Worm (Caenorhabditis elegans) whole organism, L4 larva: ENCODE results near the gene T05D4.5.

Source experiments
- D1046.2 ChIP-seq: fragments of 200-800 bp; sonication (Bioruptor generic); IDR thresholded peaks from 2 replicates; pipeline ENCODE4 v1.3.6; 2022; ENCODE audit warnings: missing genetic modification characterization, missing compliant biosample characterization
- F10B5.3 ChIP-seq: sonication (generic microtip); optimal IDR thresholded peaks from 2 replicates; lab custom pipeline; 2016; ENCODE audit warnings: mild to moderate bottlenecking, missing genetic modification characterization, missing compliant biosample characterization
- F44E2.7 ChIP-seq: fragments of 200-800 bp; sonication (Bioruptor generic); IDR thresholded peaks from 2 replicates; pipeline ENCODE4 v2.1.2; 2022; ENCODE audit warnings: missing genetic modification characterization, missing compliant biosample characterization
- T26A8.4 ChIP-seq: fragments of 200-800 bp; sonication (Bioruptor generic); IDR thresholded peaks from 2 replicates; pipeline ENCODE4 v1.3.6; 2022; ENCODE audit warnings: missing genetic modification characterization, missing compliant biosample characterization
- Y105C5A.15 ChIP-seq: fragments of 200-800 bp; sonication (Bioruptor generic); IDR thresholded peaks from 2 replicates; pipeline ENCODE4 v1.3.6; 2022; ENCODE audit warnings: missing genetic modification characterization, missing compliant biosample characterization
- Y48G9A.11 ChIP-seq: fragments of 200-800 bp; sonication (Bioruptor generic); IDR thresholded peaks from 2 replicates; pipeline ENCODE4 v1.3.6; 2022; ENCODE audit warnings: missing genetic modification reagents, missing genetic modification characterization, missing compliant biosample characterization
- Y5F2A.4 ChIP-seq: fragments of 200-800 bp; sonication (Bioruptor generic); optimal IDR thresholded peaks from 2 replicates; lab custom pipeline; 2018; ENCODE audit warnings: mild to moderate bottlenecking, missing genetic modification characterization, missing compliant biosample characterization
- Y75B8A.6 ChIP-seq: fragments of 200-800 bp; sonication (Bioruptor generic); IDR thresholded peaks from 2 replicates; pipeline ENCODE4 v1.3.6; 2022; ENCODE audit warnings: missing genetic modification reagents, missing genetic modification characterization, missing compliant biosample characterization
- ZK546.5 ChIP-seq, 2 experiments: sonication (generic microtip); optimal IDR thresholded peaks; 2 replicates each; lab custom pipeline; 2017; ENCODE audit warnings: missing biosample characterization in 2 of 2, missing genetic modification characterization in 2 of 2
- aha-1 ChIP-seq: fragments of 150-350 bp; peaks from one replicate; lab custom pipeline; 2014; ENCODE audit warnings: missing biosample characterization, missing genetic modification characterization
- aly-2 ChIP-seq: sonication (generic microtip); optimal IDR thresholded peaks from 2 replicates; lab custom pipeline; 2018; ENCODE audit warnings: missing biosample characterization, missing genetic modification characterization
- ama-1 ChIP-seq: fragments of 150-350 bp; optimal IDR thresholded peaks from 2 replicates; lab custom pipeline; 2014; ENCODE audit warnings: inconsistent platforms, mixed read lengths
- ceh-20 ChIP-seq: fragments of 200-800 bp; sonication (Bioruptor generic); IDR thresholded peaks from 2 replicates; pipeline ENCODE4 v1.3.6; 2022; ENCODE audit warnings: missing genetic modification reagents, missing genetic modification characterization, missing compliant biosample characterization
- ceh-62 ChIP-seq: sonication (generic microtip); optimal IDR thresholded peaks from 2 replicates; lab custom pipeline; 2017; ENCODE audit warnings: missing biosample characterization, missing genetic modification characterization
- ceh-82 ChIP-seq: sonication (generic microtip); optimal IDR thresholded peaks from 2 replicates; lab custom pipeline; 2017; ENCODE audit warnings: missing biosample characterization, missing genetic modification characterization
- daf-16 ChIP-seq, 3 experiments: sonication (generic microtip); optimal IDR thresholded peaks; 2 replicates each; lab custom pipeline; 2016 to 2017; ENCODE audit warnings: missing genetic modification characterization in 3 of 3, missing genetic modification reagents in 3 of 3, mild to moderate bottlenecking in 2 of 3, missing compliant biosample characterization in 2 of 3, missing biosample characterization in 1 of 3, moderate library complexity in 1 of 3
- dmd-8 ChIP-seq: fragments of 200-800 bp; sonication (Bioruptor generic); IDR thresholded peaks from 2 replicates; pipeline ENCODE4 v1.3.6; 2022; ENCODE audit warnings: missing genetic modification characterization, missing compliant biosample characterization
- dmd-9 ChIP-seq: fragments of 200-800 bp; sonication (Bioruptor generic); IDR thresholded peaks from 2 replicates; pipeline ENCODE4 v1.3.6; 2022; ENCODE audit warnings: missing genetic modification reagents, missing genetic modification characterization, missing compliant biosample characterization
- dpl-1 ChIP-seq: fragments of 150-350 bp; optimal IDR thresholded peaks from 2 replicates; lab custom pipeline; 2014; ENCODE audit warnings: missing biosample characterization, missing genetic modification reagents, missing genetic modification characterization
- egl-43 ChIP-seq: fragments of 200-800 bp; sonication (Bioruptor generic); IDR thresholded peaks from 2 replicates; pipeline ENCODE4 v1.3.6; 2022; ENCODE audit warnings: missing genetic modification reagents, missing genetic modification characterization, missing compliant biosample characterization
- hif-1 ChIP-seq, 2 experiments: sonication (generic microtip); optimal IDR thresholded peaks; 2 replicates each; lab custom pipeline; 2016 to 2017; ENCODE audit warnings: missing compliant biosample characterization in 2 of 2, missing genetic modification characterization in 2 of 2, missing genetic modification reagents in 2 of 2, missing genotype in 2 of 2, mild to moderate bottlenecking in 1 of 2
- hlh-11 ChIP-seq: fragments of 200-800 bp; sonication (Bioruptor generic); optimal IDR thresholded peaks from 2 replicates; lab custom pipeline; 2018; ENCODE audit warnings: mild to moderate bottlenecking, missing genetic modification characterization, missing compliant biosample characterization
- hmg-1.1 ChIP-seq: fragments of 200-800 bp; sonication (Bioruptor generic); IDR thresholded peaks from 2 replicates; pipeline ENCODE4 v1.3.6; 2022; ENCODE audit warnings: missing genetic modification reagents, missing genetic modification characterization, missing compliant biosample characterization
- jun-1 ChIP-seq: fragments of 150-350 bp; optimal IDR thresholded peaks from 2 replicates; lab custom pipeline; 2014; ENCODE audit warnings: missing biosample characterization, missing genetic modification reagents, missing genetic modification characterization
- lin-1 ChIP-seq: fragments of 200-800 bp; sonication (Bioruptor generic); IDR thresholded peaks from 2 replicates; pipeline ENCODE4 v1.3.6; 2022; ENCODE audit warnings: missing genetic modification reagents, missing genetic modification characterization, missing compliant biosample characterization
- lin-38 ChIP-seq: fragments of 200-800 bp; sonication (Bioruptor generic); IDR thresholded peaks from 2 replicates; pipeline ENCODE4 v1.3.6; 2022; ENCODE audit warnings: missing genetic modification reagents, missing genetic modification characterization, missing compliant biosample characterization
- mdt-29 ChIP-seq: fragments of 200-800 bp; sonication (Bioruptor generic); IDR thresholded peaks from 2 replicates; pipeline ENCODE4 v1.3.6; 2022; ENCODE audit warnings: missing genetic modification reagents, missing genetic modification characterization, missing compliant biosample characterization
- mep-1 ChIP-seq: fragments of 150-350 bp; sonication (generic microtip); optimal IDR thresholded peaks from 3 replicates; lab custom pipeline; 2014; ENCODE audit warnings: missing biosample characterization, missing genetic modification characterization
- mes-2 ChIP-seq: sonication (generic microtip); optimal IDR thresholded peaks from 2 replicates; lab custom pipeline; 2016; ENCODE audit warnings: missing genotype, mild to moderate bottlenecking, missing genetic modification characterization, missing compliant biosample characterization; ENCODE audit not compliant: poor library complexity, severe bottlenecking
- mxl-3 ChIP-seq: fragments of 200-800 bp; sonication (Bioruptor generic); optimal IDR thresholded peaks from 2 replicates; lab custom pipeline; 2018; ENCODE audit warnings: mild to moderate bottlenecking, missing genetic modification characterization, missing compliant biosample characterization
- nhr-102 ChIP-seq: sonication (generic microtip); optimal IDR thresholded peaks from 2 replicates; lab custom pipeline; 2016; ENCODE audit warnings: mild to moderate bottlenecking, missing genetic modification characterization, moderate library complexity, missing compliant biosample characterization
- nhr-111 ChIP-seq: fragments of 200-800 bp; sonication (Bioruptor generic); optimal IDR thresholded peaks from 2 replicates; lab custom pipeline; 2018; ENCODE audit warnings: mild to moderate bottlenecking, missing genetic modification characterization, missing compliant biosample characterization
- nhr-41 ChIP-seq: fragments of 200-800 bp; sonication (Bioruptor generic); IDR thresholded peaks from 2 replicates; pipeline ENCODE4 v1.3.6; 2022; ENCODE audit warnings: missing genetic modification reagents, missing genetic modification characterization, missing compliant biosample characterization
- nhr-42 ChIP-seq: fragments of 200-800 bp; sonication (Bioruptor generic); IDR thresholded peaks from 2 replicates; pipeline ENCODE4 v1.3.6; 2022; ENCODE audit warnings: missing genetic modification characterization, missing compliant biosample characterization
- nhr-77 ChIP-seq: fragments of 150-350 bp; optimal IDR thresholded peaks from 2 replicates; lab custom pipeline; 2014; ENCODE audit warnings: missing biosample characterization, missing genetic modification characterization
- pha-4 ChIP-seq, 2 experiments: fragments of 150-350 bp in 1 of 2; fragments of 200-800 bp in 1 of 2; sonication (Bioruptor generic) in 1 of 2; IDR thresholded peaks in 1 of 2; optimal IDR thresholded peaks in 1 of 2; 2 replicates each; pipeline versions ENCODE4 v1.3.6 to Lab custom; 2014 to 2022; ENCODE audit warnings: missing genetic modification characterization in 2 of 2, missing genetic modification reagents in 2 of 2, missing biosample characterization in 1 of 2, missing compliant biosample characterization in 1 of 2
- pqm-1 ChIP-seq: sonication (generic microtip); optimal IDR thresholded peaks from 2 replicates; lab custom pipeline; 2017; ENCODE audit warnings: missing biosample characterization, missing genetic modification characterization
- rbr-2 ChIP-seq: sonication (generic microtip); optimal IDR thresholded peaks from 2 replicates; lab custom pipeline; 2016; ENCODE audit warnings: missing genotype, missing genetic modification characterization, missing compliant biosample characterization
- saeg-2 ChIP-seq: fragments of 200-800 bp; sonication (Bioruptor generic); IDR thresholded peaks from 2 replicates; pipeline ENCODE4 v1.3.6; 2022; ENCODE audit warnings: missing genetic modification reagents, missing genetic modification characterization, missing compliant biosample characterization
- spr-1 ChIP-seq: sonication (generic microtip); optimal IDR thresholded peaks from 2 replicates; lab custom pipeline; 2016; ENCODE audit warnings: mild to moderate bottlenecking, missing genetic modification characterization, missing compliant biosample characterization
- unc-62 ChIP-seq, 3 experiments: fragments of 150-350 bp in 1 of 3; sonication (generic microtip); optimal IDR thresholded peaks in 2 of 3; peaks in 1 of 3; 1 replicate in 1 of 3; 2 replicates in 2 of 3; lab custom pipeline; 2014 to 2017; ENCODE audit warnings: missing biosample characterization in 3 of 3, missing genetic modification characterization in 3 of 3, missing genetic modification reagents in 3 of 3, missing genotype in 1 of 3
- zag-1 ChIP-seq: fragments of 150-350 bp; optimal IDR thresholded peaks from 2 replicates; lab custom pipeline; 2014; ENCODE audit warnings: missing biosample characterization, missing genetic modification characterization
- zfp-2 ChIP-seq: sonication (generic microtip); optimal IDR thresholded peaks from 2 replicates; lab custom pipeline; 2016; ENCODE audit warnings: mild to moderate bottlenecking, missing genetic modification characterization, missing compliant biosample characterization
- zip-11 ChIP-seq: fragments of 200-800 bp; sonication (Bioruptor generic); IDR thresholded peaks from 2 replicates; pipeline ENCODE4 v1.3.6; 2022; ENCODE audit warnings: missing genetic modification characterization, missing compliant biosample characterization

T05D4.5 gene

ce11 chrIII:13607833-13608232 is 27.2 kb downstream of the T05D4.5 start, which contains the start of gene shpk-1 (continued):
- no peak for TF ChIP-seq zag-1 (tag; lab: Kevin White, UChicago)
- TF ChIP-seq F44E2.7 (GFP tag; lab: Robert Waterston, UW), result no peak
- TF ChIP-seq zip-11 (GFP tag; lab: Robert Waterston, UW), result no peak
- TF ChIP-seq dmd-8, result no peak
- TF ChIP-seq D1046.2 (GFP tag; lab: Robert Waterston, UW), result no peak
- TF ChIP-seq ceh-62 (tag; lab: Kevin White, UChicago), result no peak
- TF ChIP-seq Y105C5A.15 (GFP tag; lab: Robert Waterston, UW), result no peak
- no peak for TF ChIP-seq jun-1 (tag; lab: Kevin White, UChicago)
- TF ChIP-seq nhr-77 (tag; lab: Kevin White, UChicago), result no peak
- no peak for TF ChIP-seq aly-2 (tag; lab: Kevin White, UChicago)
- no peak for TF ChIP-seq nhr-111 (GFP tag; lab: Kevin White, UChicago)
- no peak for TF ChIP-seq hif-1 (tag; optimal IDR thresholded peaks at IDR 0.05; lab: Kevin White, UChicago)
- TF ChIP-seq egl-43 (GFP tag; lab: Robert Waterston, UW), result no peak
- TF ChIP-seq nhr-41 (GFP tag; lab: Robert Waterston, UW), result no peak
- TF ChIP-seq mxl-3 (GFP tag; lab: Kevin White, UChicago), result no peak
- TF ChIP-seq pqm-1 (tag; lab: Kevin White, UChicago), result peak; percentile 94
- TF ChIP-seq Y48G9A.11 (GFP tag; lab: Robert Waterston, UW), result no peak
- no peak for TF ChIP-seq dmd-9
- no peak for TF ChIP-seq saeg-2
- TF ChIP-seq mdt-29 (GFP tag; lab: Robert Waterston, UW), result no peak
- no peak for TF ChIP-seq mep-1 (tag; lab: Kevin White, UChicago)
- peak; percentile 83 for TF ChIP-seq hlh-11 (tag; lab: Kevin White, UChicago)
- TF ChIP-seq pha-4 (GFP tag; IDR thresholded peaks at IDR 0.05; lab: Robert Waterston, UW), result peak; percentile 54; the same call in 1 of the 2 replicates
- TF ChIP-seq pha-4 (tag; optimal IDR thresholded peaks at IDR 0.05; lab: Kevin White, UChicago), result no peak
- no peak for TF ChIP-seq dpl-1 (GFP tag; lab: Kevin White, UChicago)
- TF ChIP-seq hmg-1.1 (GFP tag; lab: Robert Waterston, UW), result no peak
- no peak for TF ChIP-seq zfp-2
- peak; percentile 43 for TF ChIP-seq mes-2 (tag; lab: Kevin White, UChicago)
- TF ChIP-seq T26A8.4 (GFP tag; lab: Robert Waterston, UW), result 0 out of 2 replicates have a peak, but pooled peaks have one; percentile 41
- peak; percentile 37; the same call in 1 of the 2 replicates for TF ChIP-seq lin-1 (GFP tag; lab: Robert Waterston, UW)
- TF ChIP-seq lin-38, result peak; percentile 13; the same call in 1 of the 2 replicates
- TF ChIP-seq rbr-2 (tag; lab: Kevin White, UChicago), result no peak
- peak; percentile 73 for TF ChIP-seq nhr-102
- no peak for TF ChIP-seq ZK546.5 (tag; optimal IDR thresholded peaks at IDR 0.05; lab: Kevin White, UChicago)
- TF ChIP-seq F10B5.3 (tag; lab: Kevin White, UChicago), result no peak
- TF ChIP-seq Y75B8A.6 (GFP tag; lab: Robert Waterston, UW), result no peak
- no peak for TF ChIP-seq ceh-20
- TF ChIP-seq spr-1 (tag; lab: Kevin White, UChicago), result no peak
- TF ChIP-seq nhr-42 (GFP tag; lab: Robert Waterston, UW), result no peak
- TF ChIP-seq daf-16 (GFP tag; optimal IDR thresholded peaks at IDR 0.05; lab: Kevin White, UChicago), result peak in 1 of 2 experiments; percentile 32
- TF ChIP-seq daf-16 (tag; optimal IDR thresholded peaks at IDR 0.05; lab: Kevin White, UChicago), result peak; percentile 71
- TF ChIP-seq ceh-82 (tag; lab: Kevin White, UChicago), result no peak

DNA sequence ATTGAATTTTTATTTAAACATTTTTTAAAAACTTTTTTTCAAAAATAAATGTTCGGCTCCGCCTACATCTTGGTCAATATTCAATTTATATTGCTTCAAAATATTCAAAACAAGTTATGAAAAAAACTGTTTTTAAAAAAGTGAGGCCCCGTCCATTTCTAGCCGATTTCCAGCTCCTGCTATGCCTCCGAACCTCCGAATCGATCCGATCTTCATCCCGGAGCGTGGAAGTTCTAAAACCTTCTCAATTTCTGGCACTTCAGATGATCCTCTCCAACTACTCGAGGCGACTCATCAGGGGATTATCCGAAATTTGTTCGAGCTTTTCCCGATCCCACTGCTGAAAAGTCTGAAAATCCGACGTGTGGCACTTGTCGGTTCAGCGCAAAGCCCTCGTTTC is 33.6 kb downstream of the T05D4.5 start:
- TF ChIP-seq Y5F2A.4 (GFP tag; lab: Kevin White, UChicago) (no peak), aha-1 (peak; percentile 77), ama-1 (lab: Kevin White, UChicago) (peak; percentile 36), unc-62 (GFP tag; optimal IDR thresholded peaks at IDR 0.05 in 1 of 2; lab: Kevin White, UChicago) (peak in 1 of 2 experiments; percentile 77), unc-62 (tag; optimal IDR thresholded peaks at IDR 0.05; lab: Kevin White, UChicago) (no peak)
